Fruit fly (Drosophila melanogaster): ENCODE results near the gene CG2310.

The CG2310 gene

dm6 chr3R:29478952-29479538, 14.3 kb downstream of the CG2310 start (continued):
- no peak for TF ChIP-seq psq (GFP tag; optimal IDR thresholded peaks at IDR 0.05)
- TF ChIP-seq CG8924 (tag; optimal IDR thresholded peaks at IDR 0.05), result peak; percentile 73
- peak; percentile 12 for TF ChIP-seq CG15011 (GFP tag; optimal IDR thresholded peaks at IDR 0.05)
- no peak for TF ChIP-seq schlank (tag; optimal IDR thresholded peaks at IDR 0.05)
- TF ChIP-seq sim (GFP tag; IDR thresholded peaks at IDR 0.05), result 0 out of 2 replicates have a peak, but pooled peaks have one; percentile 36
- no peak for TF ChIP-seq repo (GFP tag; optimal IDR thresholded peaks at IDR 0.05)
- TF ChIP-seq CG31441 (GFP tag; IDR thresholded peaks at IDR 0.05), result peak; percentile 71; the same call in 1 of the 2 replicates
- TF ChIP-seq gsb (GFP tag; IDR thresholded peaks at IDR 0.05), result peak; percentile 29; the same call in 1 of the 2 replicates
- TF ChIP-seq CG12299 (tag; optimal IDR thresholded peaks at IDR 0.05), result peak; percentile 16
- TF ChIP-seq B-H2 (GFP tag; optimal IDR thresholded peaks at IDR 0.05), result peak; percentile 52
- TF ChIP-seq Sin3A (optimal IDR thresholded peaks at IDR 0.05), result no peak
- no peak for TF ChIP-seq hbn (GFP tag; IDR thresholded peaks at IDR 0.05; ENCODE audit: partially characterized antibody)
- peak; percentile 68 for TF ChIP-seq CG4730 (GFP tag; IDR thresholded peaks at IDR 0.05)
- peak; percentile 70 for TF ChIP-seq CG13296 (GFP tag; optimal IDR thresholded peaks at IDR 0.05)
- TF ChIP-seq D (optimal IDR thresholded peaks at IDR 0.05), result no peak
- TF ChIP-seq D (GFP tag; optimal IDR thresholded peaks at IDR 0.05), result peak; percentile 36
- peak; percentile 46 for TF ChIP-seq CG12659 (GFP tag; optimal IDR thresholded peaks at IDR 0.05)
- TF ChIP-seq CrebB (tag; optimal IDR thresholded peaks at IDR 0.05), result peak; percentile 61
- no peak for TF ChIP-seq gcm2 (GFP tag; optimal IDR thresholded peaks at IDR 0.05)
- TF ChIP-seq ssp (GFP tag; IDR thresholded peaks at IDR 0.05), result no peak
- peak; percentile 14 for TF ChIP-seq Ssrp (tag; optimal IDR thresholded peaks at IDR 0.05)
- TF ChIP-seq CG12391 (tag; optimal IDR thresholded peaks at IDR 0.05), result peak; percentile 62
- peak; percentile 10 for TF ChIP-seq ERR (GFP tag; optimal IDR thresholded peaks at IDR 0.05)
- peak; percentile 60 for TF ChIP-seq E2f2 (GFP tag; IDR thresholded peaks at IDR 0.05)
- TF ChIP-seq CG18764 (GFP tag; optimal IDR thresholded peaks at IDR 0.05), result no peak
- TF ChIP-seq CG11085 (GFP tag; IDR thresholded peaks at IDR 0.05), result no peak
- no peak for TF ChIP-seq hth (optimal IDR thresholded peaks at IDR 0.05)
- peak; percentile 6 for TF ChIP-seq oc (tag; optimal IDR thresholded peaks at IDR 0.05)
- peak; percentile 8 for TF ChIP-seq CG2116 (GFP tag; optimal IDR thresholded peaks at IDR 0.05)
- peak; percentile 45; the same call in 1 of the 2 replicates for TF ChIP-seq Poxn (GFP tag; IDR thresholded peaks at IDR 0.05)
- no peak for TF ChIP-seq Chrac-16 (GFP tag; optimal IDR thresholded peaks at IDR 0.05)
- no peak for TF ChIP-seq yki (optimal IDR thresholded peaks at IDR 0.05)
- TF ChIP-seq otp (GFP tag; IDR thresholded peaks at IDR 0.05), result no peak; the same call in 1 of the 3 replicates
- TF ChIP-seq CG11695 (GFP tag; IDR thresholded peaks at IDR 0.05), result peak; percentile 64; the same call in 2 of the 3 replicates
- peak; percentile 39 for TF ChIP-seq CG4328 (GFP tag; optimal IDR thresholded peaks at IDR 0.05)
- peak; percentile 78 for TF ChIP-seq Deaf1 (tag; optimal IDR thresholded peaks at IDR 0.05)
- peak; percentile 55; the same call in 2 of the 3 replicates for TF ChIP-seq CG11456 (GFP tag; IDR thresholded peaks at IDR 0.05)
- no peak for TF ChIP-seq shn (GFP tag; optimal IDR thresholded peaks at IDR 0.05)
- peak; percentile 1 for TF ChIP-seq ems (GFP tag; optimal IDR thresholded peaks at IDR 0.05)
- peak; percentile 46; the same call in 1 of the 2 replicates for TF ChIP-seq Drgx (GFP tag; IDR thresholded peaks at IDR 0.05)
- TF ChIP-seq CG1233 (GFP tag; optimal IDR thresholded peaks at IDR 0.05), result peak; percentile 51
- TF ChIP-seq tgo (GFP tag; IDR thresholded peaks at IDR 0.05), result peak; percentile 62; the same call in 2 of the 3 replicates
- peak; percentile 8 for TF ChIP-seq bab2 (GFP tag; optimal IDR thresholded peaks at IDR 0.05)
- peak; percentile 36 for TF ChIP-seq Taf1 (GFP tag; IDR thresholded peaks at IDR 0.05)
- 0 out of 2 replicates have a peak, but pooled peaks have one; percentile 39 for TF ChIP-seq CG43689 (GFP tag; IDR thresholded peaks at IDR 0.05)
- TF ChIP-seq CG6765 (GFP tag; optimal IDR thresholded peaks at IDR 0.05), result no peak
- no peak for TF ChIP-seq gt (GFP tag; IDR thresholded peaks at IDR 0.05)
- peak; percentile 24 for TF ChIP-seq CG4820 (GFP tag; optimal IDR thresholded peaks at IDR 0.05)
- peak; percentile 69 for TF ChIP-seq CoRest (tag; optimal IDR thresholded peaks at IDR 0.05)
- TF ChIP-seq emc (GFP tag; optimal IDR thresholded peaks at IDR 0.05), result peak; percentile 7
- TF ChIP-seq Nf-YC (tag; optimal IDR thresholded peaks at IDR 0.05), result peak; percentile 54
- peak; percentile 62 for TF ChIP-seq Xrp1 (GFP tag; IDR thresholded peaks at IDR 0.05)
